Fruit fly (Drosophila melanogaster) whole organism, embryonic: ENCODE data around the gene Nsf2.

Source experiments
- Adf1 ChIP-seq: fragments of 200-800 bp; sonication (Bioruptor generic); IDR thresholded peaks from 2 replicates; pipeline ENCODE4 v1.3.6; 2022; ENCODE audit warnings: missing biosample characterization, missing genetic modification characterization
- B-H2 ChIP-seq: fragments of 200-800 bp; sonication (Bioruptor generic); optimal IDR thresholded peaks from 2 replicates; lab custom pipeline; 2018; ENCODE audit warnings: missing biosample characterization, mild to moderate bottlenecking, missing genetic modification characterization
- Blimp-1 ChIP-seq: fragments of 200-800 bp; sonication (Bioruptor generic); optimal IDR thresholded peaks from 3 replicates; lab custom pipeline; 2018; ENCODE audit warnings: missing biosample characterization, missing genetic modification characterization, mild to moderate bottlenecking, moderate library complexity, missing genetic modification reagents
- CG10209 ChIP-seq: fragments of 200-800 bp; sonication (Bioruptor generic); optimal IDR thresholded peaks from 3 replicates; lab custom pipeline; 2017; ENCODE audit warnings: missing biosample characterization, mild to moderate bottlenecking, missing genetic modification characterization, missing genetic modification reagents
- CG1024 ChIP-seq: fragments of 200-800 bp; sonication (Bioruptor generic); IDR thresholded peaks from 2 replicates; pipeline ENCODE4 v1.3.6; 2022; ENCODE audit warnings: missing biosample characterization, missing genetic modification characterization
- CG10654 ChIP-seq: fragments of 200-800 bp; sonication (Bioruptor generic); optimal IDR thresholded peaks from 2 replicates; lab custom pipeline; 2016; ENCODE audit warnings: missing biosample characterization, missing genetic modification characterization
- CG11398 ChIP-seq: fragments of 200-800 bp; sonication (Bioruptor generic); optimal IDR thresholded peaks from 2 replicates; lab custom pipeline; 2016; ENCODE audit warnings: missing biosample characterization, missing genetic modification characterization
- CG11560 ChIP-seq: fragments of 200-800 bp; sonication (Bioruptor generic); IDR thresholded peaks from 3 replicates; pipeline ENCODE4 v1.3.6; 2022; ENCODE audit warnings: missing biosample characterization, missing genetic modification characterization
- CG12942 ChIP-seq: fragments of 200-800 bp; sonication (Bioruptor generic); optimal IDR thresholded peaks from 3 replicates; lab custom pipeline; 2016; ENCODE audit warnings: missing biosample characterization, missing genetic modification characterization
- CG14667 ChIP-seq: fragments of 200-800 bp; sonication (Bioruptor generic); IDR thresholded peaks from 2 replicates; pipeline ENCODE4 v1.3.6; 2022; ENCODE audit warnings: missing biosample characterization, missing genetic modification characterization
- CG15269 ChIP-seq: fragments of 200-800 bp; sonication (Bioruptor generic); optimal IDR thresholded peaks from 2 replicates; lab custom pipeline; 2018; ENCODE audit warnings: missing biosample characterization, mild to moderate bottlenecking, missing genetic modification characterization, moderate library complexity
- CG17361 ChIP-seq: fragments of 200-800 bp; sonication (Bioruptor generic); IDR thresholded peaks from 3 replicates; pipeline ENCODE4 v1.3.6; 2022; ENCODE audit warnings: missing biosample characterization, missing genetic modification characterization
- CG17568 ChIP-seq: fragments of 200-800 bp; sonication (Bioruptor generic); optimal IDR thresholded peaks from 2 replicates; lab custom pipeline; 2018; ENCODE audit warnings: missing biosample characterization, mild to moderate bottlenecking, missing genetic modification characterization, moderate library complexity
- CG17612 ChIP-seq: fragments of 200-800 bp; sonication (Bioruptor generic); IDR thresholded peaks from 2 replicates; pipeline ENCODE4 v1.3.6; 2022; ENCODE audit warnings: missing biosample characterization, missing genetic modification characterization
- CG18476 ChIP-seq: fragments of 200-800 bp; sonication (Bioruptor generic); optimal IDR thresholded peaks from 2 replicates; lab custom pipeline; 2016; ENCODE audit warnings: missing biosample characterization, mild to moderate bottlenecking, missing genetic modification characterization
- CG30020 ChIP-seq: fragments of 200-800 bp; optimal IDR thresholded peaks from 2 replicates; lab custom pipeline; 2019; ENCODE audit warnings: missing biosample characterization, mild to moderate bottlenecking, missing genetic modification characterization, moderate library complexity
- CG3407 ChIP-seq: fragments of 200-800 bp; sonication (Bioruptor generic); optimal IDR thresholded peaks from 2 replicates; lab custom pipeline; 2018; ENCODE audit warnings: missing biosample characterization, mild to moderate bottlenecking, missing genetic modification characterization
- CG34422 ChIP-seq: fragments of 200-800 bp; sonication (Bioruptor generic); IDR thresholded peaks from 3 replicates; pipeline ENCODE4 v1.3.6; 2022; ENCODE audit warnings: missing biosample characterization, missing genetic modification characterization
- CG3726 ChIP-seq: fragments of 200-800 bp; sonication (Bioruptor generic); IDR thresholded peaks from 3 replicates; pipeline ENCODE4, ENCODE4 v1.3.6; 2022; ENCODE audit warnings: missing biosample characterization, missing genetic modification characterization
- CG4424 ChIP-seq: fragments of 200-800 bp; sonication (Bioruptor generic); optimal IDR thresholded peaks from 3 replicates; lab custom pipeline; 2016; ENCODE audit warnings: missing biosample characterization, missing genetic modification characterization
- CG5180 ChIP-seq: fragments of 200-800 bp; sonication (Bioruptor generic); optimal IDR thresholded peaks from 3 replicates; lab custom pipeline; 2017; ENCODE audit warnings: missing biosample characterization, missing genetic modification characterization, mild to moderate bottlenecking, moderate library complexity, missing genetic modification reagents
- CG9609 ChIP-seq: fragments of 200-800 bp; sonication (Bioruptor generic); optimal IDR thresholded peaks from 3 replicates; lab custom pipeline; 2016; ENCODE audit warnings: missing biosample characterization, missing genetic modification characterization
- CG9817 ChIP-seq: fragments of 200-800 bp; sonication (Bioruptor generic); optimal IDR thresholded peaks from 2 replicates; lab custom pipeline; 2018; ENCODE audit warnings: missing biosample characterization, mild to moderate bottlenecking, missing genetic modification characterization, moderate library complexity
- Deaf1 ChIP-seq: fragments of 200-800 bp; optimal IDR thresholded peaks from 3 replicates; lab custom pipeline; 2019; ENCODE audit warnings: missing biosample characterization, mild to moderate bottlenecking, missing genetic modification characterization, moderate library complexity
- E2f1 ChIP-seq: fragments of 200-800 bp; sonication (Bioruptor generic); IDR thresholded peaks from 2 replicates; pipeline ENCODE4 v1.3.6; 2022; ENCODE audit warnings: missing biosample characterization, missing genetic modification characterization
- Elba2 ChIP-seq: fragments of 200-800 bp; sonication (Bioruptor generic); optimal IDR thresholded peaks from 3 replicates; lab custom pipeline; 2016; ENCODE audit warnings: missing biosample characterization, missing genetic modification characterization
- H15 ChIP-seq: fragments of 200-800 bp; sonication (Bioruptor generic); IDR thresholded peaks from 3 replicates; pipeline ENCODE4 v1.3.6; 2022; ENCODE audit warnings: missing biosample characterization, missing genetic modification characterization
- Hey ChIP-seq: fragments of 200-800 bp; sonication (Bioruptor generic); optimal IDR thresholded peaks from 3 replicates; lab custom pipeline; 2018; ENCODE audit warnings: missing biosample characterization, mild to moderate bottlenecking, missing genetic modification characterization
- Jarid2 ChIP-seq: fragments of 200-800 bp; sonication (Bioruptor generic); optimal IDR thresholded peaks from 3 replicates; lab custom pipeline; 2017; ENCODE audit warnings: mild to moderate bottlenecking, missing biosample characterization, missing genetic modification reagents, missing genetic modification characterization
- MESR4 ChIP-seq: fragments of 200-800 bp; sonication (Bioruptor generic); optimal IDR thresholded peaks from 2 replicates; lab custom pipeline; 2018; ENCODE audit warnings: missing biosample characterization, mild to moderate bottlenecking, missing genetic modification characterization, moderate library complexity
- Mad ChIP-seq: fragments of 200-800 bp; sonication (Bioruptor generic); optimal IDR thresholded peaks from 2 replicates; lab custom pipeline; 2016; ENCODE audit warnings: missing biosample characterization, missing genetic modification characterization
- Mrtf ChIP-seq: fragments of 200-800 bp; sonication (Bioruptor generic); IDR thresholded peaks from 3 replicates; pipeline ENCODE4 v1.3.6; 2022; ENCODE audit warnings: missing biosample characterization, missing genetic modification characterization
- NC2α ChIP-seq: fragments of 200-800 bp; sonication (Bioruptor generic); optimal IDR thresholded peaks from 2 replicates; lab custom pipeline; 2016; ENCODE audit warnings: missing biosample characterization, missing genetic modification characterization
- Sox102F ChIP-seq: fragments of 200-800 bp; sonication (Bioruptor generic); optimal IDR thresholded peaks from 2 replicates; lab custom pipeline; 2018; ENCODE audit warnings: missing biosample characterization, mild to moderate bottlenecking, missing genetic modification characterization, moderate library complexity
- amos ChIP-seq: fragments of 200-800 bp; sonication (Bioruptor generic); IDR thresholded peaks from 2 replicates; pipeline ENCODE4 v1.3.6; 2022; ENCODE audit warnings: missing biosample characterization, missing genetic modification characterization; ENCODE audit not compliant: partially characterized antibody
- ase ChIP-seq: fragments of 200-800 bp; sonication (Bioruptor generic); IDR thresholded peaks from 3 replicates; pipeline ENCODE4 v1.3.6; 2022; ENCODE audit warnings: missing biosample characterization, missing genetic modification characterization
- az2 ChIP-seq: fragments of 200-800 bp; sonication (Bioruptor generic); optimal IDR thresholded peaks from 3 replicates; lab custom pipeline; 2016; ENCODE audit warnings: missing biosample characterization, missing genetic modification characterization
- ci ChIP-seq: fragments of 200-800 bp; sonication (Bioruptor generic); IDR thresholded peaks from 3 replicates; pipeline ENCODE4 v1.3.6; 2022; ENCODE audit warnings: missing biosample characterization, missing genetic modification characterization
- crol ChIP-seq: fragments of 200-800 bp; sonication (Bioruptor generic); IDR thresholded peaks from 2 replicates; pipeline ENCODE4 v1.3.6; 2022; ENCODE audit warnings: missing biosample characterization, missing genetic modification characterization
- dysf ChIP-seq: fragments of 200-800 bp; sonication (Bioruptor generic); IDR thresholded peaks from 3 replicates; pipeline ENCODE4 v1.3.6; 2022; ENCODE audit warnings: missing biosample characterization, missing genetic modification characterization
- knrl ChIP-seq: fragments of 200-800 bp; sonication (Bioruptor generic); IDR thresholded peaks from 3 replicates; pipeline ENCODE4 v1.3.6; 2022; ENCODE audit warnings: missing biosample characterization, missing genetic modification characterization; ENCODE audit not compliant: partially characterized antibody
- luna ChIP-seq: fragments of 200-800 bp; sonication (Bioruptor generic); optimal IDR thresholded peaks from 2 replicates; lab custom pipeline; 2016; ENCODE audit warnings: missing biosample characterization, missing genetic modification characterization
- nom ChIP-seq: fragments of 200-800 bp; sonication (Bioruptor generic); optimal IDR thresholded peaks from 2 replicates; lab custom pipeline; 2017; ENCODE audit warnings: missing biosample characterization, missing genetic modification characterization, mild to moderate bottlenecking, moderate library complexity, missing genetic modification reagents
- peb ChIP-seq: fragments of 200-800 bp; sonication (Bioruptor generic); IDR thresholded peaks from 2 replicates; pipeline ENCODE4 v1.3.6; 2022; ENCODE audit warnings: missing biosample characterization, missing genetic modification characterization
- psq ChIP-seq: fragments of 200-800 bp; sonication (Bioruptor generic); optimal IDR thresholded peaks from 2 replicates; lab custom pipeline; 2017; ENCODE audit warnings: missing biosample characterization, missing genetic modification characterization
- slou ChIP-seq: fragments of 200-800 bp; sonication (Bioruptor generic); optimal IDR thresholded peaks from 3 replicates; lab custom pipeline; 2016; ENCODE audit warnings: missing biosample characterization, missing genetic modification characterization
- slp2 ChIP-seq: fragments of 200-800 bp; sonication (Bioruptor generic); optimal IDR thresholded peaks from 2 replicates; lab custom pipeline; 2016; ENCODE audit warnings: missing biosample characterization, missing genetic modification characterization
- ssp ChIP-seq: fragments of 200-800 bp; sonication (Bioruptor generic); IDR thresholded peaks from 2 replicates; pipeline ENCODE4 v1.3.6; 2022; ENCODE audit warnings: missing biosample characterization, missing genetic modification characterization
- toy ChIP-seq: fragments of 200-800 bp; sonication (Bioruptor generic); IDR thresholded peaks from 2 replicates; pipeline ENCODE4 v1.3.6; 2022; ENCODE audit warnings: missing biosample characterization, missing genetic modification characterization
- z ChIP-seq: fragments of 200-800 bp; sonication (Bioruptor generic); IDR thresholded peaks from 3 replicates; pipeline ENCODE4 v1.3.6; 2022; ENCODE audit warnings: missing biosample characterization, missing genetic modification characterization

Nsf2 gene

DNA sequence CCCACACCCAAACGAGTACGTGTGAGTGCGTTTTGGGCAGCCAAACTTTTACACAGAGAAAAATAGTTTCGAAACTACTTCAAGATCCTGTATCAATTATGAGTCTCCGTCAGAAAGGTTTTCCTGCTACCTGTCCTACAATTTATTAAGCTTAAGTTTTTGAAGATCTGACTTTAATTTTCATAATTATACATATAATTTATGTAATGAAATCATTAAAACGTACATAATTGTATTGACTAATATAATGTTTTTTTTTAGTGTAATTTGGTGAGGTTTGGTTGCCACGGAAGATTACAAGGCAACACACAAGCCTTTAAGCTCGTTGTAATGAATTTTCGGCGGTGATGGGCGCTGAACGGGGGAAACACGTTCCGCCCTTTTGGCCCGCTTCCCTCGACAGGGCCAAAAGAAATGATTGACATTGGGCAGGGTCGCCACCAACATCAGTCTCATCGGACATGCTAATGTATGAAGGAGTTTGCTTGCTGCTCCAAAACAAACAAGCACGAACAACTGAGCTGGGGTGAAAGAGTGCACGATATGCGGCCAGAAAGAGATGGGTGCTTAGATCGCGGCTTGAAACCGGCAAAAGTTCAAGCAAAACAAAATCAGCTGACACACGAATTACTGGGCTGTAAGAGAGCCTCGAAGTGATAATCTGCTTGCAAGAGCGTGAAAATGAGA is 43.7 kb downstream of the Nsf2 start:
- TF ChIP-seq CG5180 (GFP tag; lab: Kevin White, UChicago) (peak; percentile 92), ssp (peak; percentile 51; the same call in 1 of the 2 replicates), H15 (GFP tag; lab: Robert Waterston, UW) (peak; percentile 61; the same call in 2 of the 3 replicates), knrl (GFP tag; lab: Robert Waterston, UW) (no peak), CG14667 (GFP tag; lab: Robert Waterston, UW) (peak; percentile 42; the same call in 1 of the 2 replicates), slp2 (GFP tag; lab: Kevin White, UChicago) (no peak), Mrtf (peak; percentile 45; the same call in 1 of the 3 replicates), CG34422 (GFP tag; lab: Robert Waterston, UW) (peak; percentile 42; the same call in 2 of the 3 replicates), CG9817 (peak; percentile 33), nom (GFP tag; lab: Kevin White, UChicago) (no peak), Adf1 (no peak), Sox102F (GFP tag; lab: Kevin White, UChicago) (peak; percentile 88), CG12942 (GFP tag; lab: Kevin White, UChicago) (peak; percentile 40), CG18476 (GFP tag; lab: Kevin White, UChicago) (peak; percentile 4), az2 (peak; percentile 81), amos (GFP tag; lab: Robert Waterston, UW) (no peak), CG9609 (no peak), Blimp-1 (GFP tag; lab: Kevin White, UChicago) (peak; percentile 82), Mad (GFP tag; lab: Kevin White, UChicago) (peak; percentile 26), NC2α (no peak), toy (GFP tag; lab: Robert Waterston, UW) (no peak), Elba2 (no peak), MESR4 (no peak), CG10209 (GFP tag; lab: Kevin White, UChicago) (peak; percentile 63), Hey (tag; lab: Kevin White, UChicago) (no peak), Jarid2 (GFP tag; lab: Kevin White, UChicago) (peak; percentile 40), CG3407 (GFP tag; lab: Kevin White, UChicago) (peak; percentile 74), luna (GFP tag; lab: Kevin White, UChicago) (no peak), psq (GFP tag; lab: Kevin White, UChicago) (peak; percentile 19), ase (GFP tag; lab: Robert Waterston, UW) (peak; percentile 57; the same call in 1 of the 3 replicates), z (no peak), CG30020 (tag; lab: Kevin White, UChicago) (peak; percentile 24), dysf (GFP tag; lab: Robert Waterston, UW) (peak; percentile 62), CG17612 (GFP tag; lab: Robert Waterston, UW) (no peak), CG17568 (peak; percentile 53), CG3726 (GFP tag; lab: Robert Waterston, UW) (0 out of 3 replicates have a peak, but pooled peaks have one; percentile 12), CG4424 (GFP tag; lab: Kevin White, UChicago) (peak; percentile 76), ci (GFP tag; lab: Robert Waterston, UW) (peak; percentile 85), CG1024 (peak; percentile 58), CG10654 (peak; percentile 38), CG17361 (GFP tag; lab: Robert Waterston, UW) (peak; percentile 65), E2f1 (GFP tag; lab: Robert Waterston, UW) (peak; percentile 25; the same call in 1 of the 2 replicates), crol (GFP tag; lab: Robert Waterston, UW) (no peak), peb (peak; percentile 37; the same call in 1 of the 2 replicates), slou (GFP tag; lab: Kevin White, UChicago) (no peak), B-H2 (GFP tag; lab: Kevin White, UChicago) (no peak), Deaf1 (tag; lab: Kevin White, UChicago) (peak; percentile 13), CG11560 (tag; lab: Robert Waterston, UW) (no peak), CG15269 (tag; lab: Kevin White, UChicago) (peak; percentile 62), CG11398 (GFP tag; lab: Kevin White, UChicago) (no peak)
